Worm (Caenorhabditis elegans) whole organism, L4/young adult: Measurements from ENCODE around the gene Y43F8B.10.

ENCODE experiments used
- W03F9.2 ChIP-seq: fragments of 150-350 bp; optimal IDR thresholded peaks from 2 replicates; lab custom pipeline; 2014; ENCODE audit warnings: missing biosample characterization, missing genetic modification characterization
- dao-5 ChIP-seq: sonication (generic microtip); optimal IDR thresholded peaks from 2 replicates; lab custom pipeline; 2016; ENCODE audit warnings: missing genotype, missing genetic modification characterization, moderate library complexity, missing compliant biosample characterization
- him-1 ChIP-seq: sonication (generic microtip); optimal IDR thresholded peaks from 2 replicates; lab custom pipeline; 2016; ENCODE audit warnings: missing genotype, missing genetic modification reagents, missing genetic modification characterization, missing compliant biosample characterization

Y43F8B.10 gene

ce11 chrV:19490461-19490860, 16.2 kb downstream of the Y43F8B.10 start, which contains the start of gene Y43F8B.7:
Gene Y43F8B.7, plus strand, starts transcription at chrV:19490761.
- TF ChIP-seq W03F9.2 (tag; lab: Kevin White, UChicago) (no peak), him-1 (no peak), dao-5 (tag; lab: Kevin White, UChicago) (no peak)

ce11 chrV:19491302-19491701, 17.0 kb downstream of the Y43F8B.10 start, which contains the start of gene Y43F8B.29:
Gene Y43F8B.29, plus strand, starts transcription at chrV:19491602.
- TF ChIP-seq W03F9.2 (tag; lab: Kevin White, UChicago) (no peak), him-1 (no peak), dao-5 (tag; lab: Kevin White, UChicago) (no peak)

ce11 chrV:19495145-19495544, 20.9 kb downstream of the Y43F8B.10 start:
- TF ChIP-seq dao-5 (tag; lab: Kevin White, UChicago) (no peak), W03F9.2 (tag; lab: Kevin White, UChicago) (no peak), him-1 (no peak)

- no peak for TF ChIP-seq dao-5 (tag; lab: Kevin White, UChicago)
These were observed 21.3 kb downstream of the Y43F8B.10 start, which contains the start of gene scl-21 for ce11 chrV:19495587-19495986. Gene scl-21, minus strand, starts transcription at chrV:19495687.

DNA sequence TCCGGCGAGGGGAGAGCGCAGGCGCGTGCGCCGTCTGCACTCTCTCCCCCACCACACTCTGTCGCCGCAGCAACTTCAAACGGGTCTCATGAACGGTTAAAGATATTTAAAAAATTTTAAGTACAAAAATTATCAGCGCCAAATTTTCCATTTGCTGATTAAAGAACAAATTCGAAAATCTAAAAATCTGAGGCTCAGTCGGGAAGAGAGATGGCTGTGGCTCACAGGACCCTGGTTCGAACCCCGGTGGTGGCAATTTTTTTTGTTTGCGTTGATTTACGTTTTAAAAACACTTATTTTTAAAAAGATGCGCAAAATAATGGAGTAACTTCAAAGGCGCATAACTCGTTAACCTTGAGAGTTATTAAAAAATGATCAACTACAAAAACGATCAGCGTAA, 22.8 kb downstream of the Y43F8B.10 start:
- TF ChIP-seq W03F9.2 (tag; lab: Kevin White, UChicago) (no peak), dao-5 (tag; lab: Kevin White, UChicago) (no peak), him-1 (no peak)

ce11 chrV:19501389-19501788, 27.1 kb downstream of the Y43F8B.10 start:
- no peak for TF ChIP-seq W03F9.2 (tag; lab: Kevin White, UChicago)

- TF ChIP-seq dao-5 (tag; lab: Kevin White, UChicago) = no peak
- TF ChIP-seq him-1 = no peak
- no peak for TF ChIP-seq W03F9.2 (tag; lab: Kevin White, UChicago)
These were observed 28.4 kb downstream of the Y43F8B.10 start, which contains the start of gene Y43F8B.3 for ce11 chrV:19502579-19503151. Gene Y43F8B.3, plus strand, starts transcription at chrV:19503101.

DNA sequence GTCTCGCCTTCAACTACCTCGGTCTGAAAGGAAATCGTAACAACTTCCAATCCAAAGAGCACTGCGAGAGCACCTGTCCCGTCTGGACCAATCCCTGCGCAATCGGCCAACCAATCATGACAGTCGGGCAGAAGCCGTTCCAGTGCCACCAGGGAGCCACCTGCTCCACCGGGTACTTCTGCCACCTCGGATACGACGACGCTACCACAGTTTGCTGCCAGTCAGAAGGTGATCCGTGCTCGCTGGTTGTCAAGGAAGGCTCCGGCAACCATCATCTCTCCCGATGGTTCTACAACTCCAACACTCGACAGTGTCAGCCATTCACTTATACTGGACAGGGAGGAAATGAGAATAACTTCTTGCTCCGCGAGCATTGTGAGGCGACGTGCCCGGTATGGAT, 34.8 kb downstream of the Y43F8B.10 start:
- no peak for TF ChIP-seq W03F9.2 (tag; lab: Kevin White, UChicago)
- no peak for TF ChIP-seq dao-5 (tag; lab: Kevin White, UChicago)
- TF ChIP-seq him-1 = no peak

DNA sequence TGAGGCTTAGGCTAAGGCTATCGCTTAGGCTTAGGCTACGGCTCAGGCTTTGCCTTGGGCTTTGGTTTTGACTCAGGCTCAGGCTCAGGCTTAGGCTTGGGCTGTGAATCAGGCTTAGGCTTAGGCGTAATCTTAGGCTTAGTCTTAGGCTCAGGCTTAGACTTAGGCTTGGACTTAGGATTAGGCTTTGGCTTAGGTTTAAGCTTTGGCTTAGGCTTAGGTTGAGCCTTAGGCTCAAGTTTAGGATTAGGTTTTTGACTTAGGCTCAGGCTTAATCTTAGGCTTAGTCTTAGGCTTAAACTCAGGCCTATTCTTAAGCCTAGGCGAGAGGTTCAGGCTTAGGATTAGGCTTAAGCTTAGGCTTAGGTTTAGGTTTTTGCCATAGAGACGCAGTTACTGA, 36.1 kb downstream of the Y43F8B.10 start:
- TF ChIP-seq him-1 = no peak
- TF ChIP-seq W03F9.2 (tag; lab: Kevin White, UChicago) = no peak

DNA sequence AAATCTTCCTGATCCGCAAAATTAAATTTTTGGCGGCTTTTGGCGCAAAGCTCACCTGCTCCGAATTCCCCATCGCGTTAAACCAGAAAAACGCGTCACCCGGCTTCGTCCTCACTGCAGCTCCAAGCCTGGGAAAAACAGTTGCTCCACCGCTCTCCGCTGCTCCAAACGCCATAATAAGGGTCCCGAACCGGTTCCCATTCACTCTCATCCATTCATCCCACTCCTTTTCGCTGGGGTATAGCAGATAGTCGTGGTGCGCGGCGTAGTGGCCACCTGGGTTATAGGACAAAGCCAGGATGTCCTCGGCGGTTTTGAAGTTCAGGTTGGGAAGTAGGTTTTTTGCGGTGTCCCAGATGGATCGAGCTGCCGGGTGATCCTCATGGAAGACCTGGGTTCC, 36.7 kb downstream of the Y43F8B.10 start:
- TF ChIP-seq him-1 = no peak
- TF ChIP-seq W03F9.2 (tag; lab: Kevin White, UChicago) = no peak
- TF ChIP-seq dao-5 (tag; lab: Kevin White, UChicago) = no peak

DNA sequence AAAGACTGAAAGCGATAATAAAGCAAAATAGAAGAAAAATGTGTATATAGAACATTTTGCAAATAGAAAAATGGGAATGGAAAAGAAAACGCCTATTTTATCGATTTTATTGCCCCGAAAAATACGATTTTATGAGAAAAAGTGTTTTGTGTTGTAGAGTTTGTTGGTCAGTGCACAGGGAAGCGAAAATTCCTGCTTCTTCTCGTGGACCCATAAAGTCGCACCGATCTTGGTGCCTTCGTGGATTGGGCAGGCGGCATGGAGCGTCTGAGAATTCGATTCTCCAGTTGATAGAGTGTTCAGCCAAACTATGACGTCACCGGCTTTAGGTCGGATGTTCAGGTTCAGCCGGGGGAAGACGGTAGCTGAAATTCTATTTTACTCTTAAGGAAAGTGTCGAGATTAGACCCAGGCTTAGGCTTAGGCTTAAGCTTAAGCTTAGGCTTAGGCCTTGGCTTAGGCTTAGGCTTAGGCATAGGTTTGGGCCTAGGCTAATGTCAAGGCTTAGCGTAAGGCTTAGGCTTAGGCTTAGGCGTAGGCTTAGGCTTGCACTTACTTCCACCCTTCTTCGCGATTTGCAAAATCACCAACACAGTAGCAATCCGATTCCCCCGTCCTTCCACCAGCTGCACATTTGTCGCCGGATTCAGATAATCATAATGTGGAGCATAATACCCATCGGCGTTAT, 38.1 kb downstream of the Y43F8B.10 start, which contains the start of gene Y43F8B.19:
Gene Y43F8B.19, minus strand, starts transcription at position 51 of the 688 bp plus-strand sequence.
- TF ChIP-seq him-1 (no peak), dao-5 (tag; lab: Kevin White, UChicago) (no peak), W03F9.2 (tag; lab: Kevin White, UChicago) (no peak)

DNA sequence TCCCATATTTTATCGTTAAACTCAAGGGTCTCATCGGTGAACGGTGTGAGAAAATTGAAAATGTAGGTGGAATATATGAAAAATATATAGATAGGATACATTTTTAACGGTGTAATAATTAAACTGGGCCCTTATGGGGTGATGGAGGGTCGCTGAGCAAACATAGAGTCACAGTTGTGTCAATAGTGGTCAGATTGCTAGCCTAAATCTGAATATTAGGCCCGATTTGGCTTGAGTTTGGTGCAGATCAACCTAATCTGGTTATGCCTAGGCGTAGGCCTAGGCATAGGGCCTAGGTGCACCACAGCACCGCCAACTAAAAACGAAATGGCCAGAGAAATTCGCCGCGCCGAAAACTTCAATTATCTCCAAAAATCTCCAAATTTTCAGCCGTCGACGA, 39.3 kb downstream of the Y43F8B.10 start, which contains the start of gene phy-4:
Gene phy-4, minus strand, starts transcription at position 101 of the 400 bp plus-strand sequence.
- no peak for TF ChIP-seq W03F9.2 (tag; lab: Kevin White, UChicago)
- no peak for TF ChIP-seq him-1
- TF ChIP-seq dao-5 (tag; lab: Kevin White, UChicago) = no peak

DNA sequence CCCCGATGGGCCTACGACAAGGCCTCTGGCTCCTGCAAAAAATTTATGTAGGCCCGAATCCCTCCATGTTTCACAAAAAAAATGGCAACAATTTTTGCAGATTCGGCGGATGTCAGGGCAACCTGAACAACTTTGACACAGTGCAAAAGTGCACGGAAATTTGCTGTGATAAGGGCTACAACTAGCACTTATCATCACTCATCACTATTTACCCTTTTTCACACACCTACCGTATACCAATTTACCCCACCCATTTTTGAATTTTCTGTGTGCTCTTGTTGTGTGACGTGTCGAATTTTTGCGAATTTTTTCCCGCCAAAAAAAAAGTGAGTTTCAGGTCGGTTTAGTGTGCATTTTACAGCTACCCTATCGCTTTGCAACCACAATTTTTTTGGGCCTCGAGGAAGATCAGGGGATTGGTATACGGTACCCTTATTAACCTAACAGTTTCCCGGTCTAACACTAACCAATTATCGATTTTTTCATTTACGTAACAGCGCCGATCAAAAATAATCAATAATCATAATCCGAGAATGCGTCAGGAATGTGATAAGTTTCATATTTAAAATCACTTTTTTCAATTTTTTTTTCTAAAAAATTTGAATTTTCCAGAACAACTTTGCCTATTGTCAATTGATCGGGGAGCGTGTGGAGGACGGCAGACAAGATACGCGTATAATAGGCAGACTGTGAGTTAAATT, 44.4 kb downstream of the Y43F8B.10 start:
- no peak for TF ChIP-seq W03F9.2 (tag; lab: Kevin White, UChicago)
- TF ChIP-seq him-1 = no peak
- TF ChIP-seq dao-5 (tag; lab: Kevin White, UChicago) = no peak

- TF ChIP-seq W03F9.2 (tag; lab: Kevin White, UChicago) (no peak), him-1 (no peak), dao-5 (tag; lab: Kevin White, UChicago) (no peak)
These were observed 45.3 kb downstream of the Y43F8B.10 start for ce11 chrV:19519511-19519934.
